Worm (Caenorhabditis elegans) whole organism, young adult: Measurements from ENCODE around the gene Y70C5A.3.

Experiments used
- B0019.2 ChIP-seq: fragments of 200-800 bp; sonication (Bioruptor generic); conservative IDR thresholded peaks from 2 replicates; pipeline ENCODE4 v1.3.6; 2022; ENCODE audit warnings: missing genetic modification reagents, missing genetic modification characterization, missing compliant biosample characterization
- B0261.1 ChIP-seq: sonication (generic microtip); optimal IDR thresholded peaks from 2 replicates; lab custom pipeline; 2016; ENCODE audit warnings: mild to moderate bottlenecking, missing genetic modification characterization, moderate library complexity, missing compliant biosample characterization
- B0336.3 ChIP-seq: fragments of 200-800 bp; sonication (Bioruptor generic); IDR thresholded peaks from 2 replicates; pipeline ENCODE4 v1.3.6; 2022; ENCODE audit warnings: missing genetic modification characterization, missing compliant biosample characterization
- F22D6.2 ChIP-seq: sonication (generic microtip); optimal IDR thresholded peaks from 2 replicates; lab custom pipeline; 2016; ENCODE audit warnings: mild to moderate bottlenecking, missing genetic modification characterization, missing compliant biosample characterization
- F33H1.4 ChIP-seq: fragments of 200-800 bp; sonication (Bioruptor generic); IDR thresholded peaks from 2 replicates; pipeline ENCODE4 v1.3.6; 2022; ENCODE audit warnings: missing genetic modification reagents, missing genetic modification characterization, missing compliant biosample characterization
- F37B4.10 ChIP-seq: fragments of 200-800 bp; sonication (Bioruptor generic); IDR thresholded peaks from 2 replicates; pipeline ENCODE4 v1.3.6; 2022; ENCODE audit warnings: missing genetic modification characterization, missing compliant biosample characterization
- F55B11.4 ChIP-seq: sonication (generic microtip); optimal IDR thresholded peaks from 2 replicates; lab custom pipeline; 2016; ENCODE audit warnings: missing compliant biosample characterization, missing genetic modification characterization, borderline replicate concordance; ENCODE audit not compliant: insufficient read depth
- F57C9.4 ChIP-seq: sonication (generic microtip); optimal IDR thresholded peaks from 2 replicates; lab custom pipeline; 2017; ENCODE audit warnings: mild to moderate bottlenecking, missing genetic modification characterization, missing compliant biosample characterization
- Y53G8AR.9 ChIP-seq: fragments of 200-800 bp; sonication (Bioruptor generic); conservative IDR thresholded peaks from 2 replicates; pipeline ENCODE4 v1.3.6; 2022; ENCODE audit warnings: missing genetic modification reagents, missing genetic modification characterization, missing compliant biosample characterization
- Y67H2A.10 ChIP-seq: fragments of 200-800 bp; sonication (Bioruptor generic); conservative IDR thresholded peaks from 2 replicates; pipeline ENCODE4 v1.3.6; 2022; ENCODE audit warnings: missing genetic modification reagents, missing genetic modification characterization, missing compliant biosample characterization
- Y95B8A.8 ChIP-seq: fragments of 200-800 bp; sonication (Bioruptor generic); IDR thresholded peaks from 2 replicates; pipeline ENCODE4 v1.3.6; 2022; ENCODE audit warnings: missing genetic modification reagents, missing genetic modification characterization, missing compliant biosample characterization
- aptf-2 ChIP-seq: fragments of 200-800 bp; sonication (Bioruptor generic); conservative IDR thresholded peaks from 2 replicates; pipeline ENCODE4 v1.3.6; 2022; ENCODE audit warnings: missing genetic modification reagents, missing genetic modification characterization, missing compliant biosample characterization
- atf-7 ChIP-seq: sonication (generic microtip); optimal IDR thresholded peaks from 2 replicates; lab custom pipeline; 2017; ENCODE audit warnings: mild to moderate bottlenecking, missing genetic modification characterization, missing compliant biosample characterization
- ceh-100 ChIP-seq: fragments of 200-800 bp; sonication (Bioruptor generic); IDR thresholded peaks from 2 replicates; pipeline ENCODE4 v1.3.6; 2022; ENCODE audit warnings: missing genetic modification reagents, missing genetic modification characterization, missing compliant biosample characterization
- chd-7 ChIP-seq: sonication (generic microtip); optimal IDR thresholded peaks from 2 replicates; lab custom pipeline; 2016; ENCODE audit warnings: mild to moderate bottlenecking, missing genetic modification characterization, moderate library complexity, missing compliant biosample characterization
- dox-1 ChIP-seq: fragments of 200-800 bp; sonication (Bioruptor generic); IDR thresholded peaks from 2 replicates; pipeline ENCODE4 v1.3.6; 2022; ENCODE audit warnings: missing genetic modification reagents, missing genetic modification characterization, missing compliant biosample characterization
- dpff-1 ChIP-seq: sonication (generic microtip); optimal IDR thresholded peaks from 2 replicates; lab custom pipeline; 2017; ENCODE audit warnings: mild to moderate bottlenecking, missing genetic modification characterization, missing compliant biosample characterization
- egl-18 ChIP-seq: fragments of 200-800 bp; sonication (Bioruptor generic); IDR thresholded peaks from 2 replicates; pipeline ENCODE4 v1.3.6; 2022; ENCODE audit warnings: missing genetic modification reagents, missing genetic modification characterization, missing compliant biosample characterization
- ekl-4 ChIP-seq: fragments of 200-800 bp; sonication (Bioruptor generic); IDR thresholded peaks from 2 replicates; pipeline ENCODE4 v1.3.6; 2022; ENCODE audit warnings: missing genetic modification reagents, missing genetic modification characterization, missing compliant biosample characterization
- ets-4 ChIP-seq: fragments of 200-800 bp; sonication (Bioruptor generic); optimal IDR thresholded peaks from 2 replicates; lab custom pipeline; 2018; ENCODE audit warnings: mild to moderate bottlenecking, missing genetic modification characterization, missing compliant biosample characterization
- him-1 ChIP-seq: sonication (generic microtip); optimal IDR thresholded peaks from 2 replicates; lab custom pipeline; 2016; ENCODE audit warnings: missing genotype, missing genetic modification reagents, missing genetic modification characterization, missing compliant biosample characterization
- hmg-20 ChIP-seq: fragments of 200-800 bp; sonication (Bioruptor generic); IDR thresholded peaks from 2 replicates; pipeline ENCODE4 v1.3.6; 2022; ENCODE audit warnings: missing genetic modification reagents, missing genetic modification characterization, missing compliant biosample characterization
- hrde-1 ChIP-seq: sonication (generic microtip); optimal IDR thresholded peaks from 2 replicates; lab custom pipeline; 2016; ENCODE audit warnings: missing genetic modification characterization, mild to moderate bottlenecking, missing compliant biosample characterization, moderate library complexity, missing genotype, missing genetic modification reagents, borderline replicate concordance
- hsf-1 ChIP-seq: fragments of 200-800 bp; sonication (Bioruptor generic); IDR thresholded peaks from 2 replicates; pipeline ENCODE4 v1.3.6; 2022; ENCODE audit warnings: missing genetic modification reagents, missing genetic modification characterization, missing compliant biosample characterization
- lag-1 ChIP-seq: fragments of 200-800 bp; sonication (Bioruptor generic); IDR thresholded peaks from 2 replicates; pipeline ENCODE4 v1.3.6; 2022; ENCODE audit warnings: missing genetic modification reagents, missing genetic modification characterization, missing compliant biosample characterization
- let-526 ChIP-seq: fragments of 200-800 bp; sonication (Bioruptor generic); IDR thresholded peaks from 2 replicates; pipeline ENCODE4 v1.3.6; 2022; ENCODE audit warnings: missing genetic modification reagents, missing genetic modification characterization, missing compliant biosample characterization
- lin-26 ChIP-seq: fragments of 200-800 bp; sonication (Bioruptor generic); IDR thresholded peaks from 2 replicates; pipeline ENCODE4 v1.3.6; 2022; ENCODE audit warnings: missing genetic modification reagents, missing genetic modification characterization, missing compliant biosample characterization
- lin-35 ChIP-seq, 3 experiments: fragments of 150-350 bp in 2 of 3; sonication (generic microtip) in 1 of 3; optimal IDR thresholded peaks; 2 replicates each; lab custom pipeline; 2014 to 2018; ENCODE audit warnings: missing biosample characterization in 3 of 3, missing genetic modification characterization in 3 of 3, missing genetic modification reagents in 3 of 3
- lin-40 ChIP-seq: sonication (generic microtip); optimal IDR thresholded peaks from 2 replicates; lab custom pipeline; 2016; ENCODE audit warnings: missing genetic modification characterization, mild to moderate bottlenecking, missing compliant biosample characterization, missing genotype, missing genetic modification reagents
- lir-1 ChIP-seq: fragments of 200-800 bp; sonication (Bioruptor generic); conservative IDR thresholded peaks from 2 replicates; pipeline ENCODE4 v1.3.6; 2022; ENCODE audit warnings: missing genetic modification reagents, missing genetic modification characterization, missing compliant biosample characterization
- lsl-1 ChIP-seq: fragments of 200-800 bp; sonication (Bioruptor generic); optimal IDR thresholded peaks from 2 replicates; lab custom pipeline; 2018; ENCODE audit warnings: mild to moderate bottlenecking, missing genetic modification characterization, moderate library complexity, missing compliant biosample characterization
- lsy-27 ChIP-seq: sonication (generic microtip); optimal IDR thresholded peaks from 2 replicates; lab custom pipeline; 2017; ENCODE audit warnings: missing genetic modification characterization, mild to moderate bottlenecking, missing compliant biosample characterization, antibody characterized with exemption, missing genotype, borderline replicate concordance; ENCODE audit not compliant: insufficient read depth
- madf-6 ChIP-seq: fragments of 200-800 bp; sonication (Bioruptor generic); IDR thresholded peaks from 2 replicates; pipeline ENCODE4 v1.3.6; 2022; ENCODE audit warnings: missing genetic modification reagents, missing genetic modification characterization, missing compliant biosample characterization
- nfya-1 ChIP-seq: sonication (generic microtip); optimal IDR thresholded peaks from 2 replicates; lab custom pipeline; 2017; ENCODE audit warnings: antibody characterized with exemption, missing compliant biosample characterization, missing genetic modification characterization, borderline replicate concordance; ENCODE audit not compliant: insufficient read depth
- nfyb-1 ChIP-seq: fragments of 200-800 bp; sonication (Bioruptor generic); IDR thresholded peaks from 2 replicates; pipeline ENCODE4 v1.3.6; 2022; ENCODE audit warnings: missing genetic modification reagents, missing genetic modification characterization, missing compliant biosample characterization
- nhr-120 ChIP-seq: fragments of 200-800 bp; sonication (Bioruptor generic); IDR thresholded peaks from 2 replicates; pipeline ENCODE4 v1.3.6; 2022; ENCODE audit warnings: missing genetic modification characterization, missing compliant biosample characterization
- nhr-27 ChIP-seq: fragments of 200-800 bp; sonication (Bioruptor generic); optimal IDR thresholded peaks from 2 replicates; lab custom pipeline; 2018; ENCODE audit warnings: mild to moderate bottlenecking, missing genetic modification characterization, moderate library complexity, missing compliant biosample characterization
- nhr-80 ChIP-seq: sonication (generic microtip); optimal IDR thresholded peaks from 2 replicates; lab custom pipeline; 2016; ENCODE audit warnings: missing genetic modification characterization, missing compliant biosample characterization
- rec-8 ChIP-seq, 2 experiments: sonication (generic microtip); optimal IDR thresholded peaks; 2 replicates each; lab custom pipeline; 2016; ENCODE audit warnings: mild to moderate bottlenecking in 2 of 2, missing genetic modification characterization in 2 of 2, missing genetic modification reagents in 2 of 2, missing genotype in 2 of 2, missing biosample characterization in 1 of 2, missing compliant biosample characterization in 1 of 2, moderate library complexity in 1 of 2
- rpc-1 ChIP-seq, 2 experiments: fragments of 150-350 bp in 1 of 2; sonication (generic microtip) in 1 of 2; optimal IDR thresholded peaks; 2 replicates each; lab custom pipeline; 2014 to 2018; ENCODE audit warnings: missing biosample characterization in 1 of 2, missing genetic modification characterization in 1 of 2, missing genetic modification reagents in 1 of 2, missing genotype in 1 of 2
- sea-2 ChIP-seq: fragments of 200-800 bp; sonication (Bioruptor generic); IDR thresholded peaks from 2 replicates; pipeline ENCODE4 v1.3.6; 2022; ENCODE audit warnings: missing genetic modification characterization, missing compliant biosample characterization
- snpc-1.3 ChIP-seq: sonication (generic microtip); optimal IDR thresholded peaks from 2 replicates; lab custom pipeline; 2017; ENCODE audit warnings: missing genetic modification characterization, mild to moderate bottlenecking, missing compliant biosample characterization, antibody characterized with exemption, moderate library complexity, missing genotype, missing genetic modification reagents; ENCODE audit not compliant: insufficient read depth
- somi-1 ChIP-seq: fragments of 200-800 bp; sonication (Bioruptor generic); optimal IDR thresholded peaks from 2 replicates; lab custom pipeline; 2018; ENCODE audit warnings: mild to moderate bottlenecking, missing genetic modification characterization, missing compliant biosample characterization
- unc-130 ChIP-seq: sonication (generic microtip); optimal IDR thresholded peaks from 2 replicates; lab custom pipeline; 2016; ENCODE audit warnings: missing genetic modification reagents, missing genetic modification characterization, missing compliant biosample characterization
- ztf-22 ChIP-seq: fragments of 200-800 bp; sonication (Bioruptor generic); optimal IDR thresholded peaks from 2 replicates; lab custom pipeline; 2018; ENCODE audit warnings: mild to moderate bottlenecking, missing genetic modification characterization, moderate library complexity, missing compliant biosample characterization
- ztf-28 ChIP-seq: fragments of 200-800 bp; sonication (Bioruptor generic); IDR thresholded peaks from 2 replicates; pipeline ENCODE4 v1.3.6; 2022; ENCODE audit warnings: missing genetic modification reagents, missing genetic modification characterization, missing compliant biosample characterization
- ztf-3 ChIP-seq: fragments of 200-800 bp; sonication (Bioruptor generic); optimal IDR thresholded peaks from 2 replicates; lab custom pipeline; 2018; ENCODE audit warnings: mild to moderate bottlenecking, missing genetic modification characterization, missing compliant biosample characterization
- ztf-6 ChIP-seq: fragments of 200-800 bp; sonication (Bioruptor generic); IDR thresholded peaks from 2 replicates; pipeline ENCODE4 v1.3.6; 2022; ENCODE audit warnings: missing genetic modification reagents, missing genetic modification characterization, missing compliant biosample characterization

The Y70C5A.3 gene

DNA sequence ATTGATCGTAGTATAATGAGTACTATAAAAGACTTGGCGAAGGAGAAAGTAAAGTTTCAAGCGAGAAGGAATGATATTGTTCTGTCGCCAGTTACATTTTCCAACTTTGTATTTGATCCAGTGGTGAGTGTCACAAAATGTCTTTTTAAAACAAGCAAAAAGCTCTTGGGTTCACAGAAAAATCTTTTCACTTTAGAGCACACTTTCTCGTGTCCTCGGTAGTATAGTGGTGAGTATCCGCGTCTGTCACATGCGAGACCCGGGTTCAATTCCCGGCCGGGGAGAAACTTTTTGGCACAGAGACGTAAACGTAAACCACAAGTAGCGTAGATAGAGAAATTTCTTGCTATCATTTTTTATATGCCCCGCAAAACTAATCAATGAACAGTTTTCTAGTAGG lies 19.6 kb upstream of the Y70C5A.3 start (continued):
- TF ChIP-seq B0019.2 = no peak
- TF ChIP-seq chd-7 = peak; percentile 22
- TF ChIP-seq rpc-1 (optimal IDR thresholded peaks at IDR 0.05; lab: Kevin White, UChicago) = peak; percentile 70
- peak; percentile 85 for TF ChIP-seq rpc-1 (tag; optimal IDR thresholded peaks at IDR 0.05; lab: Kevin White, UChicago)
- no peak for TF ChIP-seq dpff-1 (tag; lab: Kevin White, UChicago)
- TF ChIP-seq nfya-1 (tag; lab: Kevin White, UChicago) = no peak
- TF ChIP-seq madf-6 (GFP tag; lab: Robert Waterston, UW) = peak; percentile 45; the same call in 1 of the 2 replicates
- TF ChIP-seq B0336.3 = no peak
- TF ChIP-seq lin-40 = no peak
- no peak for TF ChIP-seq lir-1 (GFP tag; lab: Robert Waterston, UW)
- TF ChIP-seq Y95B8A.8 (GFP tag; lab: Robert Waterston, UW) = no peak
- TF ChIP-seq lin-26 (GFP tag; lab: Robert Waterston, UW) = peak; percentile 74
- no peak for TF ChIP-seq unc-130 (GFP tag; lab: Kevin White, UChicago)
- TF ChIP-seq lsy-27 (tag; lab: Kevin White, UChicago) = no peak
- TF ChIP-seq lag-1 = no peak
- TF ChIP-seq nfyb-1 (GFP tag; lab: Robert Waterston, UW) = peak; percentile 70
- TF ChIP-seq ztf-28 (GFP tag; lab: Robert Waterston, UW) = no peak
- TF ChIP-seq sea-2 (GFP tag; lab: Robert Waterston, UW) = no peak
- no peak for TF ChIP-seq ztf-6
- TF ChIP-seq nhr-80 (tag; lab: Kevin White, UChicago) = peak; percentile 5
- no peak for TF ChIP-seq nhr-27 (tag; lab: Kevin White, UChicago)
- TF ChIP-seq F55B11.4 = no peak
- no peak for TF ChIP-seq snpc-1.3 (tag; lab: Kevin White, UChicago)
- peak; percentile 22 for TF ChIP-seq hrde-1 (tag; lab: Kevin White, UChicago)
- no peak for TF ChIP-seq ekl-4 (GFP tag; lab: Robert Waterston, UW)
- TF ChIP-seq lin-35 (GFP tag; optimal IDR thresholded peaks at IDR 0.05; lab: Kevin White, UChicago) = no peak
- TF ChIP-seq Y53G8AR.9 (GFP tag; lab: Robert Waterston, UW) = no peak
- no peak for TF ChIP-seq F22D6.2 (tag; lab: Kevin White, UChicago)
- peak in 1 of 2 experiments; percentile 31 for TF ChIP-seq rec-8 (tag; optimal IDR thresholded peaks at IDR 0.05; lab: Kevin White, UChicago)
- TF ChIP-seq dox-1 = peak; percentile 72
- no peak for TF ChIP-seq hmg-20 (GFP tag; lab: Robert Waterston, UW)
- no peak for TF ChIP-seq somi-1 (GFP tag; lab: Kevin White, UChicago)
- no peak for TF ChIP-seq let-526
- no peak for TF ChIP-seq ets-4 (GFP tag; lab: Kevin White, UChicago)
- TF ChIP-seq F57C9.4 (tag; lab: Kevin White, UChicago) = no peak
- no peak for TF ChIP-seq F33H1.4 (GFP tag; lab: Robert Waterston, UW)
- TF ChIP-seq nhr-120 (GFP tag; lab: Robert Waterston, UW) = no peak
- peak; percentile 71 for TF ChIP-seq him-1 (tag; lab: Kevin White, UChicago)
- TF ChIP-seq ztf-22 (GFP tag; lab: Kevin White, UChicago) = no peak
- TF ChIP-seq F37B4.10 = no peak
- no peak for TF ChIP-seq aptf-2
- 0 out of 2 replicates have a peak, but pooled peaks have one; percentile 42 for TF ChIP-seq hsf-1 (GFP tag; lab: Robert Waterston, UW)
- TF ChIP-seq ceh-100 (GFP tag; lab: Robert Waterston, UW) = no peak
- no peak for TF ChIP-seq ztf-3 (GFP tag; lab: Kevin White, UChicago)
- TF ChIP-seq B0261.1 (tag; lab: Kevin White, UChicago) = peak; percentile 79
- TF ChIP-seq atf-7 (tag; lab: Kevin White, UChicago) = no peak
- TF ChIP-seq Y67H2A.10 (GFP tag; lab: Robert Waterston, UW) = no peak
- no peak for TF ChIP-seq lsl-1 (GFP tag; lab: Kevin White, UChicago)
- TF ChIP-seq egl-18 (GFP tag; lab: Robert Waterston, UW) = no peak
